Worm (Caenorhabditis elegans) whole organism, early embryonic: ENCODE results near the gene AH6.3.

Source experiments
- B0310.2 ChIP-seq: sonication (generic microtip); optimal IDR thresholded peaks from 2 replicates; lab custom pipeline; 2016; ENCODE audit warnings: mild to moderate bottlenecking, missing genetic modification characterization, missing compliant biosample characterization
- F13C5.2 ChIP-seq: sonication (generic microtip); optimal IDR thresholded peaks from 2 replicates; lab custom pipeline; 2017; ENCODE audit warnings: mild to moderate bottlenecking, missing genetic modification characterization, inconsistent platforms, missing compliant biosample characterization
- aly-1 ChIP-seq: sonication (generic microtip); optimal IDR thresholded peaks from 2 replicates; lab custom pipeline; 2016; ENCODE audit warnings: missing genetic modification characterization, missing compliant biosample characterization
- ama-1 ChIP-seq: fragments of 150-350 bp; optimal IDR thresholded peaks from 2 replicates; lab custom pipeline; 2014
- ceh-13 ChIP-seq: fragments of 200-800 bp; sonication (Bioruptor generic); optimal IDR thresholded peaks from 2 replicates; lab custom pipeline; 2018; ENCODE audit warnings: mild to moderate bottlenecking, missing genetic modification characterization, missing compliant biosample characterization
- ceh-36 ChIP-seq: sonication (generic microtip); optimal IDR thresholded peaks from 2 replicates; lab custom pipeline; 2016; ENCODE audit warnings: missing genetic modification characterization, inconsistent platforms, missing compliant biosample characterization
- ets-7 ChIP-seq: sonication (generic microtip); optimal IDR thresholded peaks from 2 replicates; lab custom pipeline; 2016; ENCODE audit warnings: missing genotype, missing genetic modification characterization, missing compliant biosample characterization
- flt-1 ChIP-seq: fragments of 200-800 bp; sonication (Bioruptor generic); IDR thresholded peaks from 2 replicates; pipeline ENCODE4 v1.3.6; 2022; ENCODE audit warnings: missing genetic modification characterization, missing compliant biosample characterization
- hmbx-1 ChIP-seq: sonication (generic microtip); optimal IDR thresholded peaks from 2 replicates; lab custom pipeline; 2016; ENCODE audit warnings: mild to moderate bottlenecking, missing genetic modification characterization, missing compliant biosample characterization
- hmg-4 ChIP-seq: fragments of 200-800 bp; sonication (Bioruptor generic); optimal IDR thresholded peaks from 2 replicates; lab custom pipeline; 2018; ENCODE audit warnings: mild to moderate bottlenecking, missing genetic modification characterization, missing compliant biosample characterization
- hnd-1 ChIP-seq: sonication (generic microtip); optimal IDR thresholded peaks from 2 replicates; lab custom pipeline; 2016; ENCODE audit warnings: missing genetic modification characterization, missing compliant biosample characterization
- pes-1 ChIP-seq: fragments of 200-800 bp; sonication (Bioruptor generic); IDR thresholded peaks from 2 replicates; pipeline ENCODE4 v1.3.6; 2022; ENCODE audit warnings: missing genetic modification reagents, missing genetic modification characterization, missing compliant biosample characterization
- scrt-1 ChIP-seq: fragments of 200-800 bp; sonication (Bioruptor generic); IDR thresholded peaks from 2 replicates; pipeline ENCODE4 v1.3.6; 2022; ENCODE audit warnings: missing genetic modification characterization, missing compliant biosample characterization
- sea-1 ChIP-seq: fragments of 200-800 bp; sonication (Bioruptor generic); conservative IDR thresholded peaks from 2 replicates; pipeline ENCODE4 v1.3.6; 2022; ENCODE audit warnings: missing genetic modification characterization, missing compliant biosample characterization
- tbx-11 ChIP-seq: fragments of 200-800 bp; sonication (Bioruptor generic); IDR thresholded peaks from 2 replicates; pipeline ENCODE4 v1.3.6; 2022; ENCODE audit warnings: missing genetic modification characterization, missing compliant biosample characterization
- tbx-37 ChIP-seq: fragments of 200-800 bp; sonication (Bioruptor generic); conservative IDR thresholded peaks from 2 replicates; pipeline ENCODE4 v1.3.6; 2022; ENCODE audit warnings: missing genetic modification reagents, missing genetic modification characterization, missing compliant biosample characterization
- tra-4 ChIP-seq: sonication (generic microtip); optimal IDR thresholded peaks from 2 replicates; lab custom pipeline; 2017; ENCODE audit warnings: missing genetic modification characterization, missing compliant biosample characterization

AH6.3 gene

ce11 chrII:9528480-9528879, 9.6 kb downstream of the AH6.3 start, which contains the start of gene sra-2:
Gene sra-2, plus strand, starts transcription at chrII:9528780.
- TF ChIP-seq ceh-36 (tag; lab: Kevin White, UChicago): no peak
- TF ChIP-seq hnd-1 (tag; lab: Kevin White, UChicago): no peak
- TF ChIP-seq ets-7: no peak
- TF ChIP-seq pes-1 (GFP tag; lab: Robert Waterston, UW): no peak
- TF ChIP-seq B0310.2 (tag; lab: Kevin White, UChicago): no peak
- no peak for TF ChIP-seq ceh-13 (GFP tag; lab: Kevin White, UChicago)
- TF ChIP-seq hmg-4 (GFP tag; lab: Kevin White, UChicago): no peak
- no peak for TF ChIP-seq sea-1 (GFP tag; lab: Robert Waterston, UW)
- TF ChIP-seq tbx-11 (GFP tag; lab: Robert Waterston, UW): no peak
- TF ChIP-seq tra-4 (tag; lab: Kevin White, UChicago): no peak

DNA sequence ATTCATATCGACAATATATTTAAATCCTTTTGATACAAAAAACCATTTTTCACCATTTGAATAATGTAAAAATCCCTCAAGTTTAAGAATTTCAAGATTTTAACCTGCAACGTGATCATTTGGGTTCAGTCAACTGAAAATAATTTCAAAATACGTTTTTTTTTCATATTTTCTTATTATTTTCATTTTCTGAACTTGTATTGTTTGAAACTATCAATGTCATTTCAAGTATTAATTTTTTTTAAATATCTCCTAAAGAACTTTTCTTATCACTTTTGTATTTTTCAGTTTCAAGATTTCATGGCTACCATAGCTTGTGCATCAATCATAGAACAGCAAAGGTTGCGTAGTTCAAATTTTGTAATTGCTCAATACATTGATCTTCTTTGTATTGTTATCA, 13.2 kb downstream of the AH6.3 start, which contains the start of gene sra-9:
TSS of gene sra-9 (plus strand) at position 301 of the 400 bp plus-strand sequence.
- TF ChIP-seq F13C5.2 (tag; lab: Kevin White, UChicago): no peak
- TF ChIP-seq pes-1 (GFP tag; lab: Robert Waterston, UW): no peak
- TF ChIP-seq tbx-11 (GFP tag; lab: Robert Waterston, UW): no peak
- no peak for TF ChIP-seq B0310.2 (tag; lab: Kevin White, UChicago)
- no peak for TF ChIP-seq aly-1 (tag; lab: Kevin White, UChicago)
- no peak for TF ChIP-seq scrt-1
- TF ChIP-seq ets-7: no peak
- TF ChIP-seq sea-1 (GFP tag; lab: Robert Waterston, UW): no peak
- TF ChIP-seq tbx-37 (GFP tag; lab: Robert Waterston, UW): no peak
- no peak for TF ChIP-seq hmg-4 (GFP tag; lab: Kevin White, UChicago)
- no peak for TF ChIP-seq hmbx-1
- no peak for TF ChIP-seq hnd-1 (tag; lab: Kevin White, UChicago)
- no peak for TF ChIP-seq flt-1 (GFP tag; lab: Robert Waterston, UW)
- no peak for TF ChIP-seq ceh-13 (GFP tag; lab: Kevin White, UChicago)
- no peak for TF ChIP-seq tra-4 (tag; lab: Kevin White, UChicago)
- no peak for TF ChIP-seq ama-1 (lab: Kevin White, UChicago)
- no peak for TF ChIP-seq ceh-36 (tag; lab: Kevin White, UChicago)

DNA sequence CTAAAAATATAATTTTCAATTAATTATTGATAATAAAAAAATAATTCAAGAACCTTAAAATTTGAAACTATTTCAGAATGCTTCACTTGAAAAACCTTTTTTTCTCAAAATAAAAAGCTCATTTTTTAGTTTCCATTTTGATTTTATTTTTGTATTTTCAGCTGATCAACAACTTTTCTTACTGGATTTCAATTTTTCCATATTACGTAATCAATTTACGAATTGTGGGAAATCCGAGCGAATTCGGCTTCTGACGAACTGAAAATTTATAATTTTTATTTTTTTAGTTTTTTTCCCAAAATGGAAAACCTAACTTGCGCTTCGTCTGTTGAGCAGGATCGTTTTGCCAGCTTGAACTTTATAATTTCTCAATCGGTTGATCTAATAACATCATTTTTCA, 18.6 kb downstream of the AH6.3 start, which contains the start of gene sra-8:
TSS of gene sra-8 (plus strand) at position 301 of the 400 bp plus-strand sequence.
- TF ChIP-seq flt-1 (GFP tag; lab: Robert Waterston, UW): no peak
- no peak for TF ChIP-seq hnd-1 (tag; lab: Kevin White, UChicago)
- TF ChIP-seq hmbx-1: no peak
- TF ChIP-seq F13C5.2 (tag; lab: Kevin White, UChicago): no peak
- no peak for TF ChIP-seq tra-4 (tag; lab: Kevin White, UChicago)

- no peak for TF ChIP-seq tra-4 (tag; lab: Kevin White, UChicago)
- TF ChIP-seq hmg-4 (GFP tag; lab: Kevin White, UChicago): no peak
- no peak for TF ChIP-seq scrt-1
- TF ChIP-seq B0310.2 (tag; lab: Kevin White, UChicago): no peak
- TF ChIP-seq F13C5.2 (tag; lab: Kevin White, UChicago): no peak
- TF ChIP-seq ceh-36 (tag; lab: Kevin White, UChicago): no peak
- TF ChIP-seq tbx-11 (GFP tag; lab: Robert Waterston, UW): no peak
- TF ChIP-seq flt-1 (GFP tag; lab: Robert Waterston, UW): no peak
- TF ChIP-seq ama-1 (lab: Kevin White, UChicago): no peak
- no peak for TF ChIP-seq hnd-1 (tag; lab: Kevin White, UChicago)
- TF ChIP-seq pes-1 (GFP tag; lab: Robert Waterston, UW): no peak
- no peak for TF ChIP-seq aly-1 (tag; lab: Kevin White, UChicago)
- no peak for TF ChIP-seq ets-7
Measured at ce11 chrII:9540723-9541122, 21.9 kb downstream of the AH6.3 start, which contains the start of gene sra-3. Gene sra-3, minus strand, starts transcription at chrII:9540823.

DNA sequence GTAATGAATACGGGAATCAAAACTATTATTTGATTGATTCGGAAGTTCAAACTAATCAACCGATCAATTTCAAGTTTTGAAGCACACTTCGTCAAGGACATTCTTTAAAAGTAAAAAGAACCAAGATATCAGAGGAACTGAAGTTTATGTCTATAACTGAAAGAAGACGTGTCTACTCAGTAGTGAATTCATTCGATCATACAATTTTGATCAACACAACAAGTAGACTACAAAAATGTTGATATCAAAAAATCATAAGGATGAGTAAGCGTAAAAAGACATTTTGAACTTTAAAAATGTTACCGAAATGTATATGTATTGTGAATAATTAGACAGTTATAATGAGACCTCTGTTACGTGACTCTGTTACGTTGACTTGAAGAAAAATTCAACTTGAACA, 23.9 kb downstream of the AH6.3 start, which contains the start of gene sra-4:
TSS of gene sra-4 (minus strand) at position 101 of the 400 bp plus-strand sequence.
- TF ChIP-seq hmg-4 (GFP tag; lab: Kevin White, UChicago) (no peak), pes-1 (GFP tag; lab: Robert Waterston, UW) (no peak), sea-1 (GFP tag; lab: Robert Waterston, UW) (no peak), tbx-37 (GFP tag; lab: Robert Waterston, UW) (no peak), hnd-1 (tag; lab: Kevin White, UChicago) (no peak), aly-1 (tag; lab: Kevin White, UChicago) (no peak), hmbx-1 (no peak), ets-7 (no peak)

ce11 chrII:9544386-9544785, 25.5 kb downstream of the AH6.3 start, which contains the start of gene sra-7:
Gene sra-7, plus strand, starts transcription at chrII:9544686.
- TF ChIP-seq hmbx-1 (no peak), aly-1 (tag; lab: Kevin White, UChicago) (no peak)

- TF ChIP-seq F13C5.2 (tag; lab: Kevin White, UChicago) (no peak), hmg-4 (GFP tag; lab: Kevin White, UChicago) (no peak), flt-1 (GFP tag; lab: Robert Waterston, UW) (no peak), scrt-1 (no peak), tra-4 (tag; lab: Kevin White, UChicago) (no peak), tbx-11 (GFP tag; lab: Robert Waterston, UW) (no peak), ets-7 (no peak), sea-1 (GFP tag; lab: Robert Waterston, UW) (no peak), tbx-37 (GFP tag; lab: Robert Waterston, UW) (no peak), hnd-1 (tag; lab: Kevin White, UChicago) (no peak), hmbx-1 (no peak), ceh-36 (tag; lab: Kevin White, UChicago) (no peak), ama-1 (lab: Kevin White, UChicago) (no peak), aly-1 (tag; lab: Kevin White, UChicago) (no peak), pes-1 (GFP tag; lab: Robert Waterston, UW) (no peak), B0310.2 (tag; lab: Kevin White, UChicago) (no peak)
Measured at ce11 chrII:9550718-9551117, 31.9 kb downstream of the AH6.3 start, which contains the start of gene sra-6. Gene sra-6, minus strand, starts transcription at chrII:9550818.
